Worm (Caenorhabditis elegans) whole organism, L2 larva: ENCODE data around the gene tsp-12.

Experiments
- alr-1 ChIP-seq: fragments of 150-350 bp; optimal IDR thresholded peaks from 2 replicates; lab custom pipeline; 2014; ENCODE audit warnings: missing biosample characterization, missing genetic modification characterization
- ama-1 ChIP-seq: fragments of 150-350 bp; optimal IDR thresholded peaks from 2 replicates; lab custom pipeline; 2018; ENCODE audit warnings: inconsistent platforms
- elt-1 ChIP-seq: fragments of 150-350 bp; optimal IDR thresholded peaks from 2 replicates; lab custom pipeline; 2014; ENCODE audit warnings: missing biosample characterization, missing genetic modification characterization
- lin-13 ChIP-seq: fragments of 150-350 bp; optimal IDR thresholded peaks from 2 replicates; lab custom pipeline; 2014; ENCODE audit warnings: missing biosample characterization, missing genetic modification reagents, missing genetic modification characterization
- lin-39 ChIP-seq: fragments of 150-350 bp; optimal IDR thresholded peaks from 2 replicates; lab custom pipeline; 2014; ENCODE audit warnings: missing biosample characterization, missing genetic modification reagents, missing genetic modification characterization
- mab-5 ChIP-seq: fragments of 150-350 bp; optimal IDR thresholded peaks from 2 replicates; lab custom pipeline; 2014; ENCODE audit warnings: missing biosample characterization, missing genetic modification characterization
- mbf-1 ChIP-seq: sonication (generic microtip); optimal IDR thresholded peaks from 2 replicates; lab custom pipeline; 2017; ENCODE audit warnings: missing biosample characterization, missing genetic modification characterization
- mdl-1 ChIP-seq, 2 experiments: fragments of 150-350 bp in 1 of 2; sonication (generic microtip) in 1 of 2; optimal IDR thresholded peaks; 2 replicates each; lab custom pipeline; 2017; ENCODE audit warnings: missing biosample characterization in 2 of 2, missing genetic modification characterization in 2 of 2
- nhr-25 ChIP-seq: fragments of 150-350 bp; sonication (generic microtip); optimal IDR thresholded peaks from 3 replicates; lab custom pipeline; 2014; ENCODE audit warnings: missing biosample characterization, missing genetic modification characterization

ce11 chrIV:10141930-10142505, 8.4 kb downstream of the tsp-12 start, which contains the start of the genes gst-2, gst-4 and dhs-12:
- TF ChIP-seq alr-1 (no peak), elt-1 (tag; lab: Kevin White, UChicago) (no peak), lin-13 (GFP tag; lab: Kevin White, UChicago) (no peak), mab-5 (tag; lab: Kevin White, UChicago) (no peak), mbf-1 (tag; lab: Kevin White, UChicago) (no peak), nhr-25 (no peak), lin-39 (tag; lab: Kevin White, UChicago) (no peak), mdl-1 (tag; optimal IDR thresholded peaks at IDR 0.05; lab: Kevin White, UChicago) (no peak), ama-1 (lab: Kevin White, UChicago) (no peak)
